Worm (Caenorhabditis elegans) whole organism, L3 larva: ENCODE results near the gene egl-6.

Source experiments
- ZK546.5 ChIP-seq: sonication (generic microtip); optimal IDR thresholded peaks from 2 replicates; lab custom pipeline; 2017; ENCODE audit warnings: missing biosample characterization, missing genetic modification characterization
- aly-2 ChIP-seq: fragments of 150-350 bp; optimal IDR thresholded peaks from 2 replicates; lab custom pipeline; 2014; ENCODE audit warnings: missing biosample characterization, missing genetic modification characterization
- ama-1 ChIP-seq: fragments of 150-350 bp; optimal IDR thresholded peaks from 2 replicates; lab custom pipeline; 2018
- ceh-16 ChIP-seq: sonication (generic microtip); optimal IDR thresholded peaks from 2 replicates; lab custom pipeline; 2017; ENCODE audit warnings: missing biosample characterization, missing genetic modification characterization
- ceh-28 ChIP-seq: fragments of 150-350 bp; optimal IDR thresholded peaks from 2 replicates; lab custom pipeline; 2014; ENCODE audit warnings: missing biosample characterization, missing genetic modification reagents, missing genetic modification characterization
- ceh-82 ChIP-seq: fragments of 150-350 bp; optimal IDR thresholded peaks from 2 replicates; lab custom pipeline; 2014; ENCODE audit warnings: missing biosample characterization, missing genetic modification characterization
- ceh-9 ChIP-seq: sonication (generic microtip); optimal IDR thresholded peaks from 2 replicates; lab custom pipeline; 2018; ENCODE audit warnings: missing biosample characterization, missing genetic modification characterization
- daf-12 ChIP-seq: fragments of 150-350 bp; optimal IDR thresholded peaks from 2 replicates; lab custom pipeline; 2014; ENCODE audit warnings: missing biosample characterization, missing genetic modification reagents, missing genetic modification characterization
- egl-27 ChIP-seq: sonication (generic microtip); optimal IDR thresholded peaks from 4 replicates; lab custom pipeline; 2017; ENCODE audit warnings: missing biosample characterization, missing genetic modification reagents, missing genetic modification characterization
- elt-1 ChIP-seq: fragments of 150-350 bp; optimal IDR thresholded peaks from 2 replicates; lab custom pipeline; 2014; ENCODE audit warnings: missing biosample characterization, missing genetic modification characterization
- elt-2 ChIP-seq: sonication (generic microtip); optimal IDR thresholded peaks from 2 replicates; lab custom pipeline; 2016; ENCODE audit warnings: missing genetic modification reagents, mild to moderate bottlenecking, missing genetic modification characterization, missing compliant biosample characterization
- eor-1 ChIP-seq, 2 experiments: fragments of 150-350 bp; optimal IDR thresholded peaks; 2 replicates each; lab custom pipeline; 2014 to 2018; ENCODE audit warnings: missing biosample characterization in 2 of 2, missing genetic modification characterization in 2 of 2
- fkh-2 ChIP-seq: fragments of 150-350 bp; optimal IDR thresholded peaks from 2 replicates; lab custom pipeline; 2014; ENCODE audit warnings: missing biosample characterization, missing genetic modification reagents, missing genetic modification characterization
- fos-1 ChIP-seq: fragments of 150-350 bp; optimal IDR thresholded peaks from 2 replicates; lab custom pipeline; 2014; ENCODE audit warnings: missing biosample characterization, missing genetic modification characterization
- jun-1 ChIP-seq: fragments of 150-350 bp; optimal IDR thresholded peaks from 2 replicates; lab custom pipeline; 2014; ENCODE audit warnings: missing biosample characterization, missing genetic modification reagents, missing genetic modification characterization
- lin-39 ChIP-seq: fragments of 150-350 bp; optimal IDR thresholded peaks from 2 replicates; lab custom pipeline; 2018; ENCODE audit warnings: missing biosample characterization, missing genetic modification reagents, missing genetic modification characterization
- lsy-12 ChIP-seq: sonication (generic microtip); optimal IDR thresholded peaks from 2 replicates; lab custom pipeline; 2016; ENCODE audit warnings: mild to moderate bottlenecking, missing genetic modification characterization, missing compliant biosample characterization
- nfya-1 ChIP-seq: sonication (generic microtip); optimal IDR thresholded peaks from 2 replicates; lab custom pipeline; 2017; ENCODE audit warnings: missing genetic modification characterization, mild to moderate bottlenecking, missing compliant biosample characterization, antibody characterized with exemption, moderate library complexity; ENCODE audit not compliant: insufficient read depth
- nhr-11 ChIP-seq: fragments of 150-350 bp; optimal IDR thresholded peaks from 2 replicates; lab custom pipeline; 2014; ENCODE audit warnings: missing biosample characterization, missing genetic modification characterization
- nhr-23 ChIP-seq: fragments of 150-350 bp; optimal IDR thresholded peaks from 2 replicates; lab custom pipeline; 2014; ENCODE audit warnings: missing biosample characterization, missing genetic modification reagents, missing genetic modification characterization
- nhr-25 ChIP-seq: sonication (generic microtip); optimal IDR thresholded peaks from 2 replicates; lab custom pipeline; 2017; ENCODE audit warnings: missing biosample characterization, missing genetic modification characterization
- nhr-28 ChIP-seq: fragments of 150-350 bp; optimal IDR thresholded peaks from 2 replicates; lab custom pipeline; 2014; ENCODE audit warnings: missing biosample characterization, missing genetic modification characterization
- nhr-67 ChIP-seq: fragments of 150-350 bp; optimal IDR thresholded peaks from 2 replicates; lab custom pipeline; 2014; ENCODE audit warnings: missing biosample characterization, missing genetic modification characterization
- nhr-76 ChIP-seq: fragments of 150-350 bp; sonication (generic microtip); optimal IDR thresholded peaks from 5 replicates; lab custom pipeline; 2014; ENCODE audit warnings: missing biosample characterization, missing genetic modification characterization
- nhr-77 ChIP-seq: fragments of 150-350 bp; optimal IDR thresholded peaks from 2 replicates; lab custom pipeline; 2014; ENCODE audit warnings: missing biosample characterization, missing genetic modification characterization
- pha-4 ChIP-seq: fragments of 150-350 bp; optimal IDR thresholded peaks from 2 replicates; lab custom pipeline; 2014; ENCODE audit warnings: missing biosample characterization, missing genetic modification reagents, missing genetic modification characterization
- pqm-1 ChIP-seq: fragments of 150-350 bp; optimal IDR thresholded peaks from 2 replicates; lab custom pipeline; 2017; ENCODE audit warnings: missing biosample characterization, missing genetic modification characterization, inconsistent platforms
- sea-2 ChIP-seq: fragments of 150-350 bp; sonication (generic microtip); optimal IDR thresholded peaks from 4 replicates; lab custom pipeline; 2014; ENCODE audit warnings: missing biosample characterization, missing genetic modification reagents, missing genetic modification characterization
- skn-1 ChIP-seq: fragments of 150-350 bp; optimal IDR thresholded peaks from 2 replicates; lab custom pipeline; 2014; ENCODE audit warnings: missing biosample characterization, missing genetic modification characterization
- snpc-4 ChIP-seq: fragments of 150-350 bp; optimal IDR thresholded peaks from 2 replicates; lab custom pipeline; 2014; ENCODE audit warnings: missing biosample characterization, missing genetic modification characterization
- unc-62 ChIP-seq: fragments of 150-350 bp; sonication (generic microtip); optimal IDR thresholded peaks from 4 replicates; lab custom pipeline; 2014; ENCODE audit warnings: missing biosample characterization, missing genetic modification reagents, missing genetic modification characterization
- ztf-11 ChIP-seq: fragments of 150-350 bp; optimal IDR thresholded peaks from 2 replicates; lab custom pipeline; 2014; ENCODE audit warnings: missing biosample characterization, missing genetic modification characterization
- ztf-4 ChIP-seq: fragments of 150-350 bp; optimal IDR thresholded peaks from 2 replicates; lab custom pipeline; 2014; ENCODE audit warnings: missing biosample characterization, missing genetic modification characterization

egl-6 gene

DNA sequence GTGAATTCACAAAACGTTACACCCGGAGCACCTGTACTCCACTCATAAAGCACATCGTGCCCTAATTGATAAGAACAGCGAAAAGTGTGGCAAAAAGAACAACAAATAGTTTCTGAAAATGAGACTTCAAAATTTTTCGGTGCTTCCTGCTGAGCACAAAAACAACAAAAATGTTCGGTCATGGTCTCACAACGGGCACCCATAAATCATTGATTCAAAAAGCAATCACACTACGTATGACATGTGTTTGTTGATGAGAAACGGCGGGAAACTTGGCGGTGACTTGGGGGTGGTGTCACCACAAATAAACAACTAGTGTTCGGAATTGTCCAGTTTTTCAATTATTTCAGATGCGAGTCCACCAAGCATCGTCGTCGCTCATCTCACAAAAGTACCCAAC, 29.9 kb downstream of the egl-6 start:
- TF ChIP-seq ztf-4 (no peak), sea-2 (GFP tag; lab: Kevin White, UChicago) (no peak), ceh-9 (tag; lab: Kevin White, UChicago) (no peak), egl-27 (tag; lab: Kevin White, UChicago) (no peak), aly-2 (tag; lab: Kevin White, UChicago) (no peak), nhr-77 (tag; lab: Kevin White, UChicago) (no peak), nhr-67 (tag; lab: Kevin White, UChicago) (no peak), ceh-28 (tag; lab: Kevin White, UChicago) (no peak), ceh-16 (tag; lab: Kevin White, UChicago) (no peak), elt-1 (no peak), ama-1 (lab: Kevin White, UChicago) (no peak), fkh-2 (tag; lab: Kevin White, UChicago) (no peak), nhr-76 (tag; lab: Kevin White, UChicago) (no peak), eor-1 (tag; optimal IDR thresholded peaks at IDR 0.05; lab: Kevin White, UChicago) (no peak)

DNA sequence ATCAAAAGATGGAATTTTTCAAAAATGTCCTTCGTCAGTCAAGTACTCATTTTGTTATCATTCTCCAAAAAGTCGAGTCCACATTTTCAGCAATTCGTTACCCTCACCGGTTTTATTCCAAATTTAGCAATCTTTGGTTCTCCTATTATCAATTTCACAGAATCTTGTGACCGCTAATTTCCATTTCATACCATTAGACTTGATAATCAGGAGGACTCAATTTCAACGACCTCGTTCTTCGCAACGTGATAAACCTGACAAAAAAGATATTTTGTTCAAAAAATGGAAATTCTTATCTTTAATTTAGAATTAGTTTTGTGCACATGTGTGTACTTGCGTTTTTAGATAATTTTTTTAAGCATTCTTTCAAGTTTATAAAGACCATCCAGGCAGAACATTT, 31.6 kb downstream of the egl-6 start:
- TF ChIP-seq ceh-28 (tag; lab: Kevin White, UChicago): no peak
- TF ChIP-seq snpc-4 (tag; lab: Kevin White, UChicago): no peak
- no peak for TF ChIP-seq nhr-76 (tag; lab: Kevin White, UChicago)
- TF ChIP-seq pqm-1 (tag; lab: Kevin White, UChicago): no peak
- TF ChIP-seq fos-1: no peak
- TF ChIP-seq elt-2 (tag; lab: Kevin White, UChicago): peak; percentile 91
- TF ChIP-seq pha-4 (tag; lab: Kevin White, UChicago): peak; percentile 22
- no peak for TF ChIP-seq nhr-11
- TF ChIP-seq nhr-23 (tag; lab: Kevin White, UChicago): no peak
- TF ChIP-seq ceh-82 (tag; lab: Kevin White, UChicago): no peak
- TF ChIP-seq ztf-11: no peak
- no peak for TF ChIP-seq sea-2 (GFP tag; lab: Kevin White, UChicago)
- TF ChIP-seq jun-1: peak; percentile 43
- no peak for TF ChIP-seq lsy-12 (tag; lab: Kevin White, UChicago)

DNA sequence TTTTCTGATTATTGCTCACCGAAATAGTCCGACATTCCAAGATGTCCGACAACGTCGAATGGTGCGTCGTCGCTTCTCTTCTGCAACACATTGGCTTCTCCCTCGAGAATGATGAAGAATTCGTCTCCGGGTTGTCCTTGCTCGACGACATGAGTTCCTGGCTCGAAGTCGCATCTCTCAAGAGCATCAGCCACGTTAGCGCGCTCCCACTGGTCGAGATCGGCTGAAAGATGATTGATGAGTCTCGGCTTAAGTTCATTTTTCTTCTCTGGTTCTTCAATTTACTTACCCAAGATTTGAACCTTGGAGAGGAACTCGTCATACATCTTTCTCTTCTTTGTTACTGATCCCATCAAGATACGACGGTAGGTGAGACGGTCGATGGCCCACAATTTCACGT, 41.3 kb downstream of the egl-6 start:
- TF ChIP-seq nfya-1 (tag; lab: Kevin White, UChicago) (peak; percentile 2), unc-62 (GFP tag; lab: Kevin White, UChicago) (no peak), lin-39 (peak; percentile 48)
- TF ChIP-seq, all 47 proteins: peak for 2

DNA sequence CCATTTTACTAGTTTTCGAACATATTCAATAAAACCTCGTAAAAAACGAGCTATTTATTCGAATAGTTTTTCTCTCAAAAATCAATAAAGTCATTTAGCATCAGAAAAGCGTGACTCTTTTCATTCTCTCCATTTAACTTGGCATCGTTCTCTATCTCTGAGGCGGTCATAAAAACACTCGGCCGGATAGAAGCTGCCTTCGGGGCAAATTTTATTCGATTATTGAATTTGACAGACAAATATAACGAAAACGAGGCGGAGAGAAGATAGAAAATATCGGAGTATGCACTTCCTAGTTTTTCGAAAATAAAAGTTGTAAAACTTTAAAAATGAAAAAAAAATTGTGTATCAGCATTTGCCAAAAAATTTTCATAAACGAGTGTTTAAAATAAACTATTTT, 44.3 kb downstream of the egl-6 start:
- TF ChIP-seq ztf-4 (no peak), nhr-25 (tag; lab: Kevin White, UChicago) (no peak), ceh-16 (tag; lab: Kevin White, UChicago) (no peak), ZK546.5 (tag; lab: Kevin White, UChicago) (no peak), elt-1 (no peak), pha-4 (tag; lab: Kevin White, UChicago) (no peak), daf-12 (no peak), aly-2 (tag; lab: Kevin White, UChicago) (no peak), egl-27 (tag; lab: Kevin White, UChicago) (no peak), nfya-1 (tag; lab: Kevin White, UChicago) (no peak), nhr-23 (tag; lab: Kevin White, UChicago) (no peak), pqm-1 (tag; lab: Kevin White, UChicago) (no peak), sea-2 (GFP tag; lab: Kevin White, UChicago) (no peak), nhr-67 (tag; lab: Kevin White, UChicago) (no peak), ztf-11 (no peak), skn-1 (tag; lab: Kevin White, UChicago) (no peak), unc-62 (GFP tag; lab: Kevin White, UChicago) (no peak), jun-1 (no peak), ceh-82 (tag; lab: Kevin White, UChicago) (no peak), nhr-77 (tag; lab: Kevin White, UChicago) (no peak)

DNA sequence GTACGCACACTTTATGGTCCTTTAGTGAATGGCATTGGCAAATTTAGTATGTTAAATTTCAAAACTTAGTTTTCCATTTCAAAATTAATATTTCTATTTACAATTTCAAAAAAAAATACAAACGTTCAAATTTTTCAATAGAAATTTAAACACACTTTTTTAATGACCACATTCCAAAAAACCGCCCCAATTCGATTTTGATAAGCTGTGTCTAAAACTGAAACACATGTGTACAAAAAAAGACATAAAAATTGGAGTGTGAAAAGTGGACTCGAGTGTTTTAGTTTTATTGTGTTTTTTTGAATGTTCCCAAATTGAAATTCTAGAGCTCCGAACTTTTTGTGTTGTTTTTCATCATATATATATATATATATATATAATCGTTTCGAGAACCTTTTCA, 44.8 kb downstream of the egl-6 start:
- TF ChIP-seq jun-1 (no peak), elt-2 (tag; lab: Kevin White, UChicago) (peak; percentile 39), nhr-28 (tag; lab: Kevin White, UChicago) (no peak), ceh-16 (tag; lab: Kevin White, UChicago) (no peak), nfya-1 (tag; lab: Kevin White, UChicago) (no peak), snpc-4 (tag; lab: Kevin White, UChicago) (no peak), ceh-9 (tag; lab: Kevin White, UChicago) (no peak), ama-1 (lab: Kevin White, UChicago) (no peak)
